Fruit fly (Drosophila melanogaster) whole organism, wandering third instar larva: ENCODE data around the gene Hexim.
A peak's percentile ranks its signal among the peaks of the same experiment; 100 is the strongest.

Experiments used
- Abd-B ChIP-seq: fragments of >200 bp; optimal IDR thresholded peaks from 2 replicates; lab custom pipeline; 2017; ENCODE audit warnings: missing biosample characterization, missing genetic modification characterization
- CG9705 ChIP-seq: fragments of 200-800 bp; sonication (Bioruptor generic); optimal IDR thresholded peaks from 2 replicates; lab custom pipeline; 2018; ENCODE audit warnings: missing biosample characterization, mild to moderate bottlenecking, missing genetic modification characterization
- CrebA ChIP-seq: fragments of 200-800 bp; sonication (Bioruptor generic); optimal IDR thresholded peaks from 2 replicates; lab custom pipeline; 2016; ENCODE audit warnings: missing biosample characterization, mild to moderate bottlenecking, missing genetic modification characterization, borderline replicate concordance
- Dfd ChIP-seq: fragments of >200 bp; optimal IDR thresholded peaks from 2 replicates; lab custom pipeline; 2017; ENCODE audit warnings: missing biosample characterization, missing genetic modification characterization
- Dif ChIP-seq: fragments of 200-275, 200-300 bp; sonication (Bioruptor generic); optimal IDR thresholded peaks from 2 replicates; lab custom pipeline; 2018; ENCODE audit warnings: missing biosample characterization, missing genetic modification characterization; ENCODE audit not compliant: partially characterized antibody
- GATAd ChIP-seq: sonication (Bioruptor generic); optimal IDR thresholded peaks from 2 replicates; lab custom pipeline; 2016; ENCODE audit warnings: missing biosample characterization, missing genetic modification characterization
- HLH106 ChIP-seq: fragments of 200-800 bp; optimal IDR thresholded peaks from 3 replicates; lab custom pipeline; 2019; ENCODE audit warnings: missing biosample characterization, mild to moderate bottlenecking, missing genetic modification characterization, moderate library complexity
- Hnf4 ChIP-seq: fragments of 200-800 bp; sonication (Bioruptor generic); optimal IDR thresholded peaks from 2 replicates; lab custom pipeline; 2016; ENCODE audit warnings: missing biosample characterization, mild to moderate bottlenecking, missing genetic modification characterization
- Hr78 ChIP-seq: fragments of >200 bp; optimal IDR thresholded peaks from 2 replicates; lab custom pipeline; 2017; ENCODE audit warnings: missing biosample characterization, missing genetic modification characterization
- Jra ChIP-seq: sonication (Bioruptor generic); optimal IDR thresholded peaks from 2 replicates; lab custom pipeline; 2016; ENCODE audit warnings: missing biosample characterization, missing genetic modification characterization
- Mio ChIP-seq: sonication (Bioruptor generic); optimal IDR thresholded peaks from 2 replicates; lab custom pipeline; 2016; ENCODE audit warnings: missing biosample characterization, missing genetic modification characterization
- Myc ChIP-seq: fragments of >200 bp; optimal IDR thresholded peaks from 2 replicates; lab custom pipeline; 2017
- OdsH ChIP-seq: fragments of 200-800 bp; sonication (Bioruptor generic); optimal IDR thresholded peaks from 2 replicates; lab custom pipeline; 2016; ENCODE audit warnings: missing biosample characterization, mild to moderate bottlenecking, missing genetic modification characterization
- Rel ChIP-seq, 2 experiments: fragments of 200-800 bp; sonication (Bioruptor generic) in 1 of 2; optimal IDR thresholded peaks; 2 replicates in 1 of 2; 3 replicates in 1 of 2; lab custom pipeline; 2016 to 2019; ENCODE audit warnings: mild to moderate bottlenecking in 2 of 2, missing biosample characterization in 2 of 2, missing genetic modification characterization in 2 of 2, moderate library complexity in 1 of 2
- Sp1 ChIP-seq: fragments of 200-800 bp; sonication (Bioruptor generic); optimal IDR thresholded peaks from 3 replicates; lab custom pipeline; 2019; ENCODE audit warnings: missing biosample characterization, mild to moderate bottlenecking, missing genetic modification characterization, moderate library complexity
- br ChIP-seq: fragments of 200-800 bp; sonication (Bioruptor generic); optimal IDR thresholded peaks from 2 replicates; lab custom pipeline; 2016; ENCODE audit warnings: missing biosample characterization, missing genetic modification characterization
- brk ChIP-seq: fragments of 200-800 bp; sonication (Bioruptor generic); optimal IDR thresholded peaks from 2 replicates; lab custom pipeline; 2016; ENCODE audit warnings: missing biosample characterization, mild to moderate bottlenecking, missing genetic modification characterization
- dl ChIP-seq, 2 experiments: fragments of 175-275, 200-275 bp in 1 of 2; fragments of 200-275 bp in 1 of 2; sonication (Bioruptor generic); optimal IDR thresholded peaks; lab custom pipeline; 2018; ENCODE audit warnings: mild to moderate bottlenecking in 2 of 2, missing biosample characterization in 2 of 2, missing genetic modification characterization in 2 of 2, moderate library complexity in 2 of 2; ENCODE audit not compliant: partially characterized antibody in 2 of 2, insufficient read depth in 1 of 2
- dmrt93B ChIP-seq: fragments of 200-800 bp; sonication (Bioruptor generic); optimal IDR thresholded peaks from 2 replicates; lab custom pipeline; 2018; ENCODE audit warnings: missing biosample characterization, mild to moderate bottlenecking, missing genetic modification characterization
- dsf ChIP-seq: sonication (Bioruptor generic); optimal IDR thresholded peaks from 2 replicates; lab custom pipeline; 2016; ENCODE audit warnings: missing biosample characterization, missing genetic modification characterization, borderline replicate concordance
- ey ChIP-seq: fragments of 200-800 bp; sonication (Bioruptor generic); optimal IDR thresholded peaks from 2 replicates; lab custom pipeline; 2016; ENCODE audit warnings: missing biosample characterization, missing genetic modification characterization
- foxo ChIP-seq, 2 experiments: fragments of 200-800 bp; sonication (Bioruptor generic); optimal IDR thresholded peaks; 2 replicates in 1 of 2; 3 replicates in 1 of 2; lab custom pipeline; 2016 to 2017; ENCODE audit warnings: missing biosample characterization in 2 of 2, missing genetic modification characterization in 2 of 2
- fru ChIP-seq: fragments of 200-800 bp; sonication (Bioruptor generic); optimal IDR thresholded peaks from 3 replicates; lab custom pipeline; 2016; ENCODE audit warnings: missing biosample characterization, mild to moderate bottlenecking, missing genetic modification characterization
- h ChIP-seq: fragments of 200-800 bp; sonication (Bioruptor generic); optimal IDR thresholded peaks from 3 replicates; lab custom pipeline; 2016; ENCODE audit warnings: missing biosample characterization, mild to moderate bottlenecking, missing genetic modification characterization
- jim ChIP-seq: fragments of 175-275, 200-325 bp; sonication (Bioruptor generic); optimal IDR thresholded peaks from 2 replicates; lab custom pipeline; 2016; ENCODE audit warnings: missing biosample characterization, mild to moderate bottlenecking, missing genetic modification characterization
- lola ChIP-seq: fragments of >200 bp; optimal IDR thresholded peaks from 2 replicates; lab custom pipeline; 2017; ENCODE audit warnings: missing biosample characterization, missing genetic modification characterization
- pan ChIP-seq: fragments of >200 bp; optimal IDR thresholded peaks from 2 replicates; lab custom pipeline; 2017
- psq ChIP-seq: fragments of 200-800 bp; sonication (Bioruptor generic); optimal IDR thresholded peaks from 3 replicates; lab custom pipeline; 2017; ENCODE audit warnings: missing biosample characterization, mild to moderate bottlenecking, missing genetic modification characterization, moderate library complexity
- rgr ChIP-seq: fragments of 200-800 bp; sonication (Bioruptor generic); optimal IDR thresholded peaks from 3 replicates; lab custom pipeline; 2016; ENCODE audit warnings: missing biosample characterization, mild to moderate bottlenecking, missing genetic modification characterization
- sage ChIP-seq: fragments of 200-800 bp; sonication (Bioruptor generic); optimal IDR thresholded peaks from 2 replicates; lab custom pipeline; 2016; ENCODE audit warnings: missing biosample characterization, mild to moderate bottlenecking, missing genetic modification characterization
- sv ChIP-seq: fragments of 200-800 bp; sonication (Bioruptor generic); optimal IDR thresholded peaks from 3 replicates; lab custom pipeline; 2016; ENCODE audit warnings: missing biosample characterization, missing genetic modification characterization
- tai ChIP-seq: sonication (Bioruptor generic); optimal IDR thresholded peaks from 2 replicates; lab custom pipeline; 2016; ENCODE audit warnings: missing biosample characterization, missing genetic modification characterization
- woc ChIP-seq: sonication (Bioruptor generic); optimal IDR thresholded peaks from 2 replicates; lab custom pipeline; 2016; ENCODE audit warnings: missing biosample characterization, mild to moderate bottlenecking, missing genetic modification characterization

The Hexim gene

dm6 chr3R:14683928-14684327 lies 24.7 kb downstream of the Hexim start (continued):
- no peak for TF ChIP-seq Mio (GFP tag; lab: Kevin White, UChicago)
- peak; percentile 22 for TF ChIP-seq rgr (GFP tag; lab: Kevin White, UChicago)
- no peak for TF ChIP-seq dsf (GFP tag; lab: Kevin White, UChicago)
- peak; percentile 3 for TF ChIP-seq woc (GFP tag; lab: Kevin White, UChicago)
- peak; percentile 19 for TF ChIP-seq HLH106
- TF ChIP-seq Hr78 (GFP tag; lab: Kevin White, UChicago), result no peak
- TF ChIP-seq tai (GFP tag; lab: Kevin White, UChicago), result no peak
- TF ChIP-seq Dfd, result no peak
- TF ChIP-seq pan (lab: Kevin White, UChicago), result no peak
- TF ChIP-seq Dif (GFP tag; lab: Kevin White, UChicago), result no peak
- TF ChIP-seq sage (GFP tag; lab: Kevin White, UChicago), result no peak
- no peak for TF ChIP-seq GATAd (GFP tag; lab: Kevin White, UChicago)

DNA sequence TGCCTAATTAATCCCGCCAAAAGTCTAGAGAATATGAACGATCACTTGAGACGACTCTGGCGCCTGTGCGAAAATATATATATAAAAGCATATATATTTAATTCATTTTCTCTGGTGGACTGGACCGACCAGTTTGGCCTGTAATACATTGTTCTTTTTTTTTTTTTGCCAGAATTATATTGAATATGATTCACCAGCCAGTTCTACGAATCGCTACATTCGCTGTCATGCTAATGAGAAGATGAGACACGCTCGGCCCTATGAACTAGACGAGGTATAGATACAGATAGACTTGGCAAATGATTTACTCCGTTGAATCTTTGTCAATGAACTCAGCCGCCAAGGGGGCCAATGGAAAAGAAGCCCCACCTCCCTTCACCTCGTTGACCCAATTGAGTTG lies 28.1 kb downstream of the Hexim start:
- TF ChIP-seq lola (GFP tag; lab: Kevin White, UChicago), result no peak
- no peak for TF ChIP-seq pan (lab: Kevin White, UChicago)
- TF ChIP-seq tai (GFP tag; lab: Kevin White, UChicago), result no peak
- TF ChIP-seq Rel (GFP tag; optimal IDR thresholded peaks at IDR 0.05; lab: Kevin White, UChicago), result no peak
- no peak for TF ChIP-seq Rel (tag; optimal IDR thresholded peaks at IDR 0.05; lab: Kevin White, UChicago)
- no peak for TF ChIP-seq fru (GFP tag; lab: Kevin White, UChicago)
- no peak for TF ChIP-seq Jra (GFP tag; lab: Kevin White, UChicago)
- no peak for TF ChIP-seq ey (GFP tag; lab: Kevin White, UChicago)
- no peak for TF ChIP-seq GATAd (GFP tag; lab: Kevin White, UChicago)
- TF ChIP-seq rgr (GFP tag; lab: Kevin White, UChicago), result no peak
- no peak for TF ChIP-seq CrebA (GFP tag; lab: Kevin White, UChicago)
- no peak for TF ChIP-seq Abd-B (GFP tag; lab: Kevin White, UChicago)
- no peak for TF ChIP-seq h (GFP tag; lab: Kevin White, UChicago)
- TF ChIP-seq dmrt93B (GFP tag; lab: Kevin White, UChicago), result no peak
- TF ChIP-seq Dfd, result no peak
- no peak for TF ChIP-seq foxo (GFP tag; optimal IDR thresholded peaks at IDR 0.05; lab: Kevin White, UChicago)

dm6 chr3R:14690065-14690464 lies 30.8 kb downstream of the Hexim start:
- no peak for TF ChIP-seq brk (GFP tag; lab: Kevin White, UChicago)
- TF ChIP-seq Rel (GFP tag; optimal IDR thresholded peaks at IDR 0.05; lab: Kevin White, UChicago), result no peak
- TF ChIP-seq Rel (tag; optimal IDR thresholded peaks at IDR 0.05; lab: Kevin White, UChicago), result no peak
- TF ChIP-seq dsf (GFP tag; lab: Kevin White, UChicago), result no peak
- TF ChIP-seq dmrt93B (GFP tag; lab: Kevin White, UChicago), result no peak
- no peak for TF ChIP-seq Jra (GFP tag; lab: Kevin White, UChicago)
- no peak for TF ChIP-seq Dif (GFP tag; lab: Kevin White, UChicago)
- TF ChIP-seq, all 38 proteins: peak for 0

DNA sequence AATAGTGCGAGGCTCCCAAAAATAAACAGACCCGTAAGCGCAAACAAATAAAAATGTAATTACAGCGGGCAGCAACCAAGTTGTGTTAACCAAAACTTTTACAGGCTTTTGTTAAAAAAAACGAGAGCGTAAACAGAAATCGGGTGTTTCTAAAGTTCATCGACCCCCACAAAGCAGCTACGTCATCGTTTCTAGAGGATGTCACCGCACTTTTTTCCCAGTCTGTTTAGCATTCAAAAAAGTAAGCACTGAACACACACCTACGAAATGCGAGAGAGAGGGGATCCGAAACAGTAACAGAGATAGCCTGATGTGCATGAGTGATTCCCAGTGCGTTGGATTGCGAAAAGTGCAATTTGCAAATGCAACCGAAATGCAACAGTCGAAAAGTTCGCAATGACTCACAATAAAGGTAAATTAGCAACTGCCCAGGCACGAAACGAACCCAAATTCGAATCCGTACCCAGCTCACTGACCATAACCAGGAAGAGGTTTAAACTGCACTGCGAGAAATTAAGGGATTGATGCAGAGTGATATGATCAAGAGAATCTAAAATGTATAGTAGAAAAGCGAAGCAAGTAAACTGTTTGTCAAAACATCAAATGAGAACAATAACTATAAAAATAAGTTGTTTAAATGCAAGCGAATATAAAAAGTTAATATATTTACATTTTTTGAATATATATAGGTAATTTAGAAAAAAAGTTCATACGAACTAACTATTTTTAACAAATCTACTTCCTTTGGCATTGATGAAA lies 32.0 kb downstream of the Hexim start:
- TF ChIP-seq pan (lab: Kevin White, UChicago) (no peak), dsf (GFP tag; lab: Kevin White, UChicago) (no peak), foxo (GFP tag; optimal IDR thresholded peaks at IDR 0.05; lab: Kevin White, UChicago) (peak in 1 of 2 experiments; percentile 21), br (GFP tag; lab: Kevin White, UChicago) (no peak), woc (GFP tag; lab: Kevin White, UChicago) (no peak), Hr78 (GFP tag; lab: Kevin White, UChicago) (no peak), Mio (GFP tag; lab: Kevin White, UChicago) (no peak), Myc (no peak), Jra (GFP tag; lab: Kevin White, UChicago) (no peak), Hnf4 (GFP tag; lab: Kevin White, UChicago) (no peak), h (GFP tag; lab: Kevin White, UChicago) (peak; percentile 1), Rel (GFP tag; optimal IDR thresholded peaks at IDR 0.05; lab: Kevin White, UChicago) (no peak), Rel (tag; optimal IDR thresholded peaks at IDR 0.05; lab: Kevin White, UChicago) (peak; percentile 16), Abd-B (GFP tag; lab: Kevin White, UChicago) (no peak), sv (no peak), Sp1 (peak; percentile 21), lola (GFP tag; lab: Kevin White, UChicago) (no peak), psq (GFP tag; lab: Kevin White, UChicago) (peak; percentile 31), CG9705 (no peak), dl (GFP tag; optimal IDR thresholded peaks at IDR 0.05; lab: Kevin White, UChicago; ENCODE audit: insufficient read depth in 1 of 2, partially characterized antibody in 2 of 2) (no peak), fru (GFP tag; lab: Kevin White, UChicago) (no peak), ey (GFP tag; lab: Kevin White, UChicago) (no peak), HLH106 (peak; percentile 22), Dfd (no peak), Dif (GFP tag; lab: Kevin White, UChicago) (no peak), tai (GFP tag; lab: Kevin White, UChicago) (no peak), OdsH (GFP tag; lab: Kevin White, UChicago) (no peak), jim (GFP tag; lab: Kevin White, UChicago) (no peak)
